Worm (Caenorhabditis elegans): Measurements from ENCODE around the gene fbxl-3.

fbxl-3 gene

ce11 chrII:5407548-5407947, 8.8 kb upstream of the fbxl-3 start, which contains the start of gene clec-141:
TSS of gene clec-141 (minus strand) at chrII:5407648.
- TF ChIP-seq M03D4.4 (tag; optimal IDR thresholded peaks at IDR 0.05), result no peak
- no peak for TF ChIP-seq sptf-1 (tag; optimal IDR thresholded peaks at IDR 0.05)
- no peak for TF ChIP-seq mls-2 (tag; optimal IDR thresholded peaks at IDR 0.05)
- TF ChIP-seq unc-62 (GFP tag; optimal IDR thresholded peaks at IDR 0.05), result no peak

ce11 chrII:5399201-5399600, 499 bp upstream of the fbxl-3 start, which contains the start of gene mog-5:
TSS of gene mog-5 (plus strand) at chrII:5399538.
- TF ChIP-seq ham-2 (GFP tag; optimal IDR thresholded peaks at IDR 0.05), result peak; percentile 58
- TF ChIP-seq hlh-1 (tag; optimal IDR thresholded peaks at IDR 0.05), result peak; percentile 52
- no peak for TF ChIP-seq mab-5 (tag; optimal IDR thresholded peaks at IDR 0.05)
- TF ChIP-seq elt-1 (tag; optimal IDR thresholded peaks at IDR 0.05; ENCODE audit: borderline replicate concordance, insufficient read depth), result no peak
- TF ChIP-seq zip-8 (tag; optimal IDR thresholded peaks at IDR 0.05), result no peak
- no peak for TF ChIP-seq nhr-12 (tag; optimal IDR thresholded peaks at IDR 0.05)
- peak; percentile 40 for TF ChIP-seq drap-1 (GFP tag; optimal IDR thresholded peaks at IDR 0.05)
- TF ChIP-seq nhr-237 (tag; optimal IDR thresholded peaks at IDR 0.05), result peak; percentile 8
- no peak for TF ChIP-seq ceh-39 (tag; optimal IDR thresholded peaks at IDR 0.05)
- no peak for TF ChIP-seq nhr-2 (tag; optimal IDR thresholded peaks at IDR 0.05)
- TF ChIP-seq unc-39 (tag; optimal IDR thresholded peaks at IDR 0.05), result no peak
- TF ChIP-seq flh-1 (GFP tag; optimal IDR thresholded peaks at IDR 0.05), result no peak
- TF ChIP-seq tbx-8 (GFP tag; optimal IDR thresholded peaks at IDR 0.05), result no peak
- TF ChIP-seq mep-1 (tag; optimal IDR thresholded peaks at IDR 0.05), result peak; percentile 33
- no peak for TF ChIP-seq ztf-11 (tag; optimal IDR thresholded peaks at IDR 0.05)
- TF ChIP-seq ceh-83 (GFP tag; optimal IDR thresholded peaks at IDR 0.05), result no peak
- peak; percentile 15 for TF ChIP-seq lsy-2 (tag; optimal IDR thresholded peaks at IDR 0.05)
- peak; percentile 74 for TF ChIP-seq M03D4.4 (tag; optimal IDR thresholded peaks at IDR 0.05)
- no peak for TF ChIP-seq snpc-4 (tag; optimal IDR thresholded peaks at IDR 0.05)
- no peak for TF ChIP-seq unc-120 (tag; optimal IDR thresholded peaks at IDR 0.05; ENCODE audit: poor library complexity, severe bottlenecking)
- TF ChIP-seq sptf-1 (tag; optimal IDR thresholded peaks at IDR 0.05), result no peak
- no peak for TF ChIP-seq elt-3 (tag; optimal IDR thresholded peaks at IDR 0.05)
- peak; percentile 86 for TF ChIP-seq ceh-43 (GFP tag; optimal IDR thresholded peaks at IDR 0.05)
- TF ChIP-seq ces-1 (GFP tag; optimal IDR thresholded peaks at IDR 0.05), result peak; percentile 74
- TF ChIP-seq mls-2 (tag; optimal IDR thresholded peaks at IDR 0.05), result no peak
- peak; percentile 18 for TF ChIP-seq blmp-1 (tag; optimal IDR thresholded peaks at IDR 0.05)
- no peak for TF ChIP-seq cnd-1 (tag; optimal IDR thresholded peaks at IDR 0.05)
- peak; percentile 16 for TF ChIP-seq sem-2 (GFP tag; optimal IDR thresholded peaks at IDR 0.05)
- no peak for TF ChIP-seq nhr-76 (tag; optimal IDR thresholded peaks at IDR 0.05)
- TF ChIP-seq lin-13 (tag; optimal IDR thresholded peaks at IDR 0.05), result no peak
- TF ChIP-seq lin-32 (GFP tag; optimal IDR thresholded peaks at IDR 0.05), result no peak
- peak; percentile 40 for TF ChIP-seq bed-3 (GFP tag; optimal IDR thresholded peaks at IDR 0.05)
- TF ChIP-seq unc-62 (GFP tag; optimal IDR thresholded peaks at IDR 0.05), result no peak
- no peak for TF ChIP-seq nhr-28 (tag; optimal IDR thresholded peaks at IDR 0.05)
- TF ChIP-seq pha-4 (tag; optimal IDR thresholded peaks at IDR 0.05), result no peak

DNA sequence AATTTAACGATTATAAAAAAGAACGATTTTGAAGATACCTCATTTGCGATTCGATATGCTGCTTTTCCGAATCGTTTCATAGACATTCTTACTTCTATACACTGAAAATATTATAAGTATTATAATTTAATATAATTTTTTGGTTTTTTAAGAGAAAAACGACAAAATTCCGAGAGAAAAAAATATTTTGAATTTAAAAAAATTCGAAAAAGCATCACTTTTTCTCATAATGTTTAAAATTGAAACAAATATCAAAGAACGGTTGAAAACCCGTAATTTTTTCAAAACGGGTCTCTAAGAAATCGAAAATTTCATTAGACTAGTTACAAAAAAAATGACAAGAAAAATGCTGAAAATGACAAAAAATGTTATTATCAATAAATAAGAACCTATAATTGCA, 3.1 kb downstream of the fbxl-3 start, which contains the start of gene pink-1:
Gene pink-1, minus strand, starts transcription at position 101 of the 400 bp plus-strand sequence.
- TF ChIP-seq pha-4 (tag; optimal IDR thresholded peaks at IDR 0.05) (no peak), sptf-1 (tag; optimal IDR thresholded peaks at IDR 0.05) (no peak)

DNA sequence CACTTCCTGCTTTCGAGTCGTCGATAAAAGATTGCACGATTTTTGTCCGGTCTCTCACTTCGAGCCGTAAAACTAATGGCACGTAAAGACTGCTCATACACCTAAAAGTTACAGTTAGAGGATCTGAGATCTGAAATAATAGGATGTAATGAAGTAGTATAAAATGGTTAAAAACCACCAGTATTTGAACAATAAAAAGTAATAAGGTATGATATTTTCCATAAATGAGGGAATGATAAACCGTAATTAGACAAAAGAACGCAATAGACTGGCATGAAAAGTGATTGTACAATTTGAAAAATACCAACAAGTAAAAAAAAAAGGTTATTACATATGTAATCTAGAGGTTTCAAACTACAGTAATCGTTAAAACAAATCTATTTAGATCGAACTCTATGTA, 5.6 kb downstream of the fbxl-3 start, which contains the start of gene brap-2:
Gene brap-2, minus strand, starts transcription at position 101 of the 400 bp plus-strand sequence.
- TF ChIP-seq unc-120 (tag; optimal IDR thresholded peaks at IDR 0.05; ENCODE audit: poor library complexity, severe bottlenecking) (no peak), snpc-4 (tag; optimal IDR thresholded peaks at IDR 0.05) (no peak)

- TF ChIP-seq ham-2 (GFP tag; optimal IDR thresholded peaks at IDR 0.05) (no peak), nhr-28 (tag; optimal IDR thresholded peaks at IDR 0.05) (no peak), mep-1 (tag; optimal IDR thresholded peaks at IDR 0.05) (no peak), mls-2 (tag; optimal IDR thresholded peaks at IDR 0.05) (no peak), flh-1 (GFP tag; optimal IDR thresholded peaks at IDR 0.05) (no peak), zip-8 (tag; optimal IDR thresholded peaks at IDR 0.05) (no peak), nhr-76 (tag; optimal IDR thresholded peaks at IDR 0.05) (no peak), ceh-39 (tag; optimal IDR thresholded peaks at IDR 0.05) (no peak), elt-3 (tag; optimal IDR thresholded peaks at IDR 0.05) (no peak), lsy-2 (tag; optimal IDR thresholded peaks at IDR 0.05) (no peak), pha-4 (tag; optimal IDR thresholded peaks at IDR 0.05) (no peak), unc-39 (tag; optimal IDR thresholded peaks at IDR 0.05) (no peak)
Observed at ce11 chrII:5391447-5391846, 7.3 kb downstream of the fbxl-3 start.
